Fruit fly (Drosophila melanogaster) whole organism, prepupa: ENCODE measurements around the gene mth.

Source experiments
- CG11294 ChIP-seq: fragments of 200-800 bp; sonication (Bioruptor generic); IDR thresholded peaks from 2 replicates; pipeline ENCODE4 v1.3.6; 2022; ENCODE audit warnings: missing biosample characterization, missing genetic modification characterization
- CG4318 ChIP-seq: fragments of 200-800 bp; sonication (Bioruptor generic); optimal IDR thresholded peaks from 3 replicates; lab custom pipeline; 2017; ENCODE audit warnings: missing biosample characterization, mild to moderate bottlenecking, missing genetic modification characterization
- CG6808 ChIP-seq: fragments of 200-800 bp; sonication (Bioruptor generic); optimal IDR thresholded peaks from 3 replicates; lab custom pipeline; 2017; ENCODE audit warnings: missing biosample characterization, missing genetic modification characterization, mild to moderate bottlenecking, moderate library complexity, missing genetic modification reagents
- CG6854 ChIP-seq: fragments of 200-800 bp; sonication (Bioruptor generic); optimal IDR thresholded peaks from 2 replicates; lab custom pipeline; 2017; ENCODE audit warnings: missing biosample characterization, mild to moderate bottlenecking, missing genetic modification characterization
- CG7368 ChIP-seq: fragments of 200-800 bp; sonication (Bioruptor generic); optimal IDR thresholded peaks from 3 replicates; lab custom pipeline; 2016; ENCODE audit warnings: missing biosample characterization, missing genetic modification characterization
- CG8119 ChIP-seq: fragments of 200-800 bp; sonication (Bioruptor generic); IDR thresholded peaks from 3 replicates; pipeline ENCODE4 v1.3.6; 2022; ENCODE audit warnings: missing biosample characterization, missing genetic modification characterization
- Eip93F ChIP-seq: fragments of 200-800 bp; sonication (Bioruptor generic); optimal IDR thresholded peaks from 2 replicates; lab custom pipeline; 2016; ENCODE audit warnings: missing biosample characterization, mild to moderate bottlenecking, missing genetic modification characterization
- achi ChIP-seq: fragments of 200-800 bp; sonication (Bioruptor generic); optimal IDR thresholded peaks from 3 replicates; lab custom pipeline; 2016; ENCODE audit warnings: missing biosample characterization, missing genetic modification characterization
- fd59A ChIP-seq: fragments of 200-800 bp; sonication (Bioruptor generic); optimal IDR thresholded peaks from 2 replicates; lab custom pipeline; 2017; ENCODE audit warnings: missing biosample characterization, mild to moderate bottlenecking, missing genetic modification characterization, missing genetic modification reagents
- lz ChIP-seq: fragments of 200-800 bp; sonication (Bioruptor generic); optimal IDR thresholded peaks from 3 replicates; lab custom pipeline; 2016; ENCODE audit warnings: missing biosample characterization, missing genetic modification characterization

DNA sequence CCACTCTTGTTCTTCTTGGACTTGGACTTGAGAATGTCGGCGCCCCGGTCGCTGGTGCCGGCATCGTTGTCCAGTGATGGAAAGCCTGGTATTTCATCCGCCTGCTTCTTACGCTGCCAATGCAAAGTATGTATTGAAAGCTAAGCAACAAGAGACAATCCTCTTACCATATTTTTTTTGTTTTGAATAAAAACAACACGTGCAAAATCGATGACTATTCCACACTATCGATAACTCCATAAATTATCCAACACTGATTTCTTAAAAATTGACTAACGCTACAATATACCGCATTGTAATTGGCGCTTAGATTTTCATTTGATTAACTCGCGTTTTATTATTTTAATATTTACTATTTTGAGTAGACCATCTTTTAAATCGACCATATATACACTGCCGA lies 22.3 kb downstream of the mth start, which contains the start of gene CG32344:
- TF ChIP-seq lz (GFP tag; lab: Kevin White, UChicago) = no peak
- no peak for TF ChIP-seq CG6854 (GFP tag; lab: Kevin White, UChicago)
- TF ChIP-seq fd59A (GFP tag; lab: Kevin White, UChicago) = no peak
- TF ChIP-seq CG8119 (GFP tag; lab: Robert Waterston, UW) = no peak
- no peak for TF ChIP-seq Eip93F
- TF ChIP-seq CG6808 = no peak
- no peak for TF ChIP-seq CG11294 (GFP tag; lab: Robert Waterston, UW)
- no peak for TF ChIP-seq CG4318
- TF ChIP-seq achi (GFP tag; lab: Kevin White, UChicago) = no peak
- TF ChIP-seq CG7368 = no peak
